Worm (Caenorhabditis elegans) whole organism, young adult: ENCODE data around the gene C43H6.12.

Source experiments
- B0035.1 ChIP-seq: sonication (generic microtip); optimal IDR thresholded peaks from 2 replicates; lab custom pipeline; 2016; ENCODE audit warnings: missing genetic modification characterization, mild to moderate bottlenecking, missing compliant biosample characterization, missing genotype, missing genetic modification reagents
- B0261.1 ChIP-seq: sonication (generic microtip); optimal IDR thresholded peaks from 2 replicates; lab custom pipeline; 2016; ENCODE audit warnings: mild to moderate bottlenecking, missing genetic modification characterization, moderate library complexity, missing compliant biosample characterization
- F10E7.11 ChIP-seq: sonication (generic microtip); optimal IDR thresholded peaks from 2 replicates; lab custom pipeline; 2017; ENCODE audit warnings: mild to moderate bottlenecking, missing genetic modification characterization, moderate library complexity, missing compliant biosample characterization
- F22D6.2 ChIP-seq: sonication (generic microtip); optimal IDR thresholded peaks from 2 replicates; lab custom pipeline; 2016; ENCODE audit warnings: mild to moderate bottlenecking, missing genetic modification characterization, missing compliant biosample characterization
- F37B4.10 ChIP-seq: fragments of 200-800 bp; sonication (Bioruptor generic); IDR thresholded peaks from 2 replicates; pipeline ENCODE4 v1.3.6; 2022; ENCODE audit warnings: missing genetic modification characterization, missing compliant biosample characterization
- F39B2.1 ChIP-seq: fragments of 200-800 bp; sonication (Bioruptor generic); IDR thresholded peaks from 2 replicates; pipeline ENCODE4 v1.3.6; 2022; ENCODE audit warnings: missing genetic modification reagents, missing genetic modification characterization, missing compliant biosample characterization
- F52B5.7 ChIP-seq: sonication (generic microtip); optimal IDR thresholded peaks from 2 replicates; lab custom pipeline; 2016; ENCODE audit warnings: mild to moderate bottlenecking, missing genetic modification characterization, missing compliant biosample characterization
- T07F8.4 ChIP-seq: sonication (generic microtip); optimal IDR thresholded peaks from 2 replicates; lab custom pipeline; 2016; ENCODE audit warnings: mild to moderate bottlenecking, missing genetic modification characterization, moderate library complexity, missing compliant biosample characterization
- T26A5.8 ChIP-seq: sonication (generic microtip); optimal IDR thresholded peaks from 2 replicates; lab custom pipeline; 2016; ENCODE audit warnings: missing genetic modification characterization, missing compliant biosample characterization
- Y56A3A.18 ChIP-seq: fragments of 200-800 bp; sonication (Bioruptor generic); IDR thresholded peaks from 2 replicates; pipeline ENCODE4 v1.3.6; 2022; ENCODE audit warnings: missing genetic modification reagents, missing genetic modification characterization, missing compliant biosample characterization
- Y67H2A.10 ChIP-seq: fragments of 200-800 bp; sonication (Bioruptor generic); conservative IDR thresholded peaks from 2 replicates; pipeline ENCODE4 v1.3.6; 2022; ENCODE audit warnings: missing genetic modification reagents, missing genetic modification characterization, missing compliant biosample characterization
- Y95B8A.8 ChIP-seq: fragments of 200-800 bp; sonication (Bioruptor generic); IDR thresholded peaks from 2 replicates; pipeline ENCODE4 v1.3.6; 2022; ENCODE audit warnings: missing genetic modification reagents, missing genetic modification characterization, missing compliant biosample characterization
- aptf-2 ChIP-seq: fragments of 200-800 bp; sonication (Bioruptor generic); conservative IDR thresholded peaks from 2 replicates; pipeline ENCODE4 v1.3.6; 2022; ENCODE audit warnings: missing genetic modification reagents, missing genetic modification characterization, missing compliant biosample characterization
- aptf-3 ChIP-seq: fragments of 200-800 bp; sonication (Bioruptor generic); IDR thresholded peaks from 2 replicates; pipeline ENCODE4 v1.3.6; 2022; ENCODE audit warnings: missing genetic modification characterization, missing compliant biosample characterization
- atf-7 ChIP-seq: sonication (generic microtip); optimal IDR thresholded peaks from 2 replicates; lab custom pipeline; 2017; ENCODE audit warnings: mild to moderate bottlenecking, missing genetic modification characterization, missing compliant biosample characterization
- attf-3 ChIP-seq: fragments of 200-800 bp; sonication (Bioruptor generic); conservative IDR thresholded peaks from 2 replicates; pipeline ENCODE4 v1.3.6; 2022; ENCODE audit warnings: missing genetic modification reagents, missing genetic modification characterization, missing compliant biosample characterization
- attf-6 ChIP-seq: fragments of 200-800 bp; sonication (Bioruptor generic); IDR thresholded peaks from 2 replicates; pipeline ENCODE4 v1.3.6; 2022; ENCODE audit warnings: missing genetic modification reagents, missing genetic modification characterization, missing compliant biosample characterization
- ccch-3 ChIP-seq: fragments of 200-800 bp; sonication (Bioruptor generic); optimal IDR thresholded peaks from 2 replicates; lab custom pipeline; 2018; ENCODE audit warnings: mild to moderate bottlenecking, missing genetic modification characterization, missing compliant biosample characterization
- ceh-100 ChIP-seq: fragments of 200-800 bp; sonication (Bioruptor generic); IDR thresholded peaks from 2 replicates; pipeline ENCODE4 v1.3.6; 2022; ENCODE audit warnings: missing genetic modification reagents, missing genetic modification characterization, missing compliant biosample characterization
- ceh-27 ChIP-seq: fragments of 200-800 bp; sonication (Bioruptor generic); optimal IDR thresholded peaks from 2 replicates; lab custom pipeline; 2018; ENCODE audit warnings: mild to moderate bottlenecking, missing genetic modification characterization, moderate library complexity, missing compliant biosample characterization
- ceh-79 ChIP-seq: sonication (generic microtip); optimal IDR thresholded peaks from 2 replicates; lab custom pipeline; 2017; ENCODE audit warnings: mild to moderate bottlenecking, missing genetic modification characterization, missing compliant biosample characterization
- die-1 ChIP-seq: sonication (generic microtip); optimal IDR thresholded peaks from 2 replicates; lab custom pipeline; 2016; ENCODE audit warnings: missing genotype, mild to moderate bottlenecking, missing genetic modification characterization, missing compliant biosample characterization
- dox-1 ChIP-seq: fragments of 200-800 bp; sonication (Bioruptor generic); IDR thresholded peaks from 2 replicates; pipeline ENCODE4 v1.3.6; 2022; ENCODE audit warnings: missing genetic modification reagents, missing genetic modification characterization, missing compliant biosample characterization
- dpff-1 ChIP-seq: sonication (generic microtip); optimal IDR thresholded peaks from 2 replicates; lab custom pipeline; 2017; ENCODE audit warnings: mild to moderate bottlenecking, missing genetic modification characterization, missing compliant biosample characterization
- egrh-3 ChIP-seq: fragments of 200-800 bp; sonication (Bioruptor generic); IDR thresholded peaks from 2 replicates; pipeline ENCODE4 v1.3.6; 2022; ENCODE audit warnings: missing genetic modification reagents, missing genetic modification characterization, missing compliant biosample characterization
- fkh-3 ChIP-seq: sonication (generic microtip); optimal IDR thresholded peaks from 2 replicates; lab custom pipeline; 2016; ENCODE audit warnings: mild to moderate bottlenecking, missing genetic modification characterization, missing compliant biosample characterization
- hlh-26 ChIP-seq: fragments of 200-800 bp; sonication (Bioruptor generic); conservative IDR thresholded peaks from 2 replicates; pipeline ENCODE4 v1.3.6; 2022; ENCODE audit warnings: missing genetic modification reagents, missing genetic modification characterization, missing compliant biosample characterization
- hmg-1.2 ChIP-seq: fragments of 200-800 bp; sonication (Bioruptor generic); IDR thresholded peaks from 2 replicates; pipeline ENCODE4 v1.3.6; 2022; ENCODE audit warnings: missing genetic modification reagents, missing genetic modification characterization, missing compliant biosample characterization
- hmg-20 ChIP-seq: fragments of 200-800 bp; sonication (Bioruptor generic); IDR thresholded peaks from 2 replicates; pipeline ENCODE4 v1.3.6; 2022; ENCODE audit warnings: missing genetic modification reagents, missing genetic modification characterization, missing compliant biosample characterization
- madf-3 ChIP-seq: fragments of 200-800 bp; sonication (Bioruptor generic); IDR thresholded peaks from 2 replicates; pipeline ENCODE4 v1.3.6; 2022; ENCODE audit warnings: missing genetic modification reagents, missing genetic modification characterization, missing compliant biosample characterization
- nhr-80 ChIP-seq: sonication (generic microtip); optimal IDR thresholded peaks from 2 replicates; lab custom pipeline; 2016; ENCODE audit warnings: missing genetic modification characterization, missing compliant biosample characterization
- pbrm-1 ChIP-seq: fragments of 200-800 bp; sonication (Bioruptor generic); IDR thresholded peaks from 2 replicates; pipeline ENCODE4 v1.3.6; 2022; ENCODE audit warnings: missing genetic modification reagents, missing genetic modification characterization, missing compliant biosample characterization
- rec-8 ChIP-seq, 2 experiments: sonication (generic microtip); optimal IDR thresholded peaks; 2 replicates each; lab custom pipeline; 2016; ENCODE audit warnings: mild to moderate bottlenecking in 2 of 2, missing genetic modification characterization in 2 of 2, missing genetic modification reagents in 2 of 2, missing genotype in 2 of 2, missing biosample characterization in 1 of 2, missing compliant biosample characterization in 1 of 2, moderate library complexity in 1 of 2
- repo-1 ChIP-seq: sonication (generic microtip); optimal IDR thresholded peaks from 2 replicates; lab custom pipeline; 2017; ENCODE audit warnings: mild to moderate bottlenecking, missing genetic modification characterization, missing compliant biosample characterization
- snpc-4 ChIP-seq, 5 experiments: fragments of 150-350 bp in 1 of 5; sonication (generic microtip) in 4 of 5; optimal IDR thresholded peaks; 2 replicates each; lab custom pipeline; 2014 to 2018; ENCODE audit warnings: missing genetic modification characterization in 5 of 5, missing biosample characterization in 3 of 5, antibody characterized with exemption in 2 of 5, mild to moderate bottlenecking in 2 of 5, missing compliant biosample characterization in 2 of 5, missing genotype in 2 of 5, moderate library complexity in 2 of 5, missing genetic modification reagents in 1 of 5
- somi-1 ChIP-seq: fragments of 200-800 bp; sonication (Bioruptor generic); optimal IDR thresholded peaks from 2 replicates; lab custom pipeline; 2018; ENCODE audit warnings: mild to moderate bottlenecking, missing genetic modification characterization, missing compliant biosample characterization
- tlf-1 ChIP-seq: fragments of 200-800 bp; sonication (Bioruptor generic); optimal IDR thresholded peaks from 2 replicates; lab custom pipeline; 2018; ENCODE audit warnings: mild to moderate bottlenecking, missing genetic modification characterization, missing compliant biosample characterization
- unc-130 ChIP-seq: sonication (generic microtip); optimal IDR thresholded peaks from 2 replicates; lab custom pipeline; 2016; ENCODE audit warnings: missing genetic modification reagents, missing genetic modification characterization, missing compliant biosample characterization
- ztf-22 ChIP-seq: fragments of 200-800 bp; sonication (Bioruptor generic); optimal IDR thresholded peaks from 2 replicates; lab custom pipeline; 2018; ENCODE audit warnings: mild to moderate bottlenecking, missing genetic modification characterization, moderate library complexity, missing compliant biosample characterization
- ztf-26 ChIP-seq: sonication (generic microtip); optimal IDR thresholded peaks from 2 replicates; lab custom pipeline; 2017; ENCODE audit warnings: missing genetic modification characterization, missing compliant biosample characterization
- ztf-3 ChIP-seq: fragments of 200-800 bp; sonication (Bioruptor generic); optimal IDR thresholded peaks from 2 replicates; lab custom pipeline; 2018; ENCODE audit warnings: mild to moderate bottlenecking, missing genetic modification characterization, missing compliant biosample characterization

Gene C43H6.12

DNA sequence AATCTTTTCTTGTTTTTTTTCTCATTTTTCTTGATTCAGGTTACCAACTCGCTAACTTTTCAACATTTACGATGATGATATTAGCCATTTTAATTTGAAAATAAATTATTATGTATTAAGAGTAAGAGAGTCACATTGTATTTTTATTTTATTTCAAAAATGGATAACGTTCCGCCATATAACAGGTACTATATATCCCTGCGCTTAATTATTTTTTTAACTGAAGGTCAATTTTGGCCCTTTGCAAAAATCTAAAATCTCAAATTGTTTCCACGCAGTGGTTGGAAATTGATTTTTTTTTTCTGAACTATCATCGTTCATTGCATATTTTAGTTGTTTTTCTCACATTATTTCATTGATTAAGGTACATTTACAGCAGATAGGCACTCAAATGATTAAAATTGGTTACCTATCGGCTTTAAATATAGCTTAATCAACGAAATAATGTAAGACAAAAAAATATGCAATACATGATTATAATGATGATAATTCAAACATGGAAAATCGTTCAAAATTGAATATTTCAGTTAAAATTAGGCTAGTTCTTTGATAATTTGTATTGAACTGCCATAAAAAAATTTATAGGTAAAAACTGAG is 44.6 kb upstream of the C43H6.12 start (continued):
- TF ChIP-seq ccch-3 (GFP tag; lab: Kevin White, UChicago) (peak; percentile 60), repo-1 (tag; lab: Kevin White, UChicago) (peak; percentile 93), nhr-80 (peak; percentile 71), B0261.1 (tag; lab: Kevin White, UChicago) (peak; percentile 44), aptf-2 (GFP tag; lab: Robert Waterston, UW) (no peak), T26A5.8 (tag; lab: Kevin White, UChicago) (no peak), unc-130 (GFP tag; lab: Kevin White, UChicago) (peak; percentile 9), Y95B8A.8 (no peak), tlf-1 (GFP tag; lab: Kevin White, UChicago) (peak; percentile 91), ztf-22 (GFP tag; lab: Kevin White, UChicago) (peak; percentile 33), F22D6.2 (peak; percentile 89), F39B2.1 (no peak), B0035.1 (tag; lab: Kevin White, UChicago) (peak; percentile 81), Y56A3A.18 (GFP tag; lab: Robert Waterston, UW) (peak; percentile 95), madf-3 (GFP tag; lab: Robert Waterston, UW) (no peak), ceh-27 (GFP tag; lab: Kevin White, UChicago) (peak; percentile 67), egrh-3 (no peak), pbrm-1 (GFP tag; lab: Robert Waterston, UW) (peak; percentile 82), aptf-3 (GFP tag; lab: Robert Waterston, UW) (no peak), F37B4.10 (GFP tag; lab: Robert Waterston, UW) (no peak), F52B5.7 (no peak), rec-8 (tag; optimal IDR thresholded peaks at IDR 0.05; lab: Kevin White, UChicago) (peak in 1 of 2 experiments; percentile 27), somi-1 (GFP tag; lab: Kevin White, UChicago) (peak; percentile 79), hmg-1.2 (GFP tag; lab: Robert Waterston, UW) (peak; percentile 66; the same call in 1 of the 2 replicates), hlh-26 (GFP tag; lab: Robert Waterston, UW) (no peak), attf-6 (GFP tag; lab: Robert Waterston, UW) (no peak), atf-7 (tag; lab: Kevin White, UChicago) (peak; percentile 62), F10E7.11 (tag; lab: Kevin White, UChicago) (peak; percentile 1), T07F8.4 (tag; lab: Kevin White, UChicago) (peak; percentile 48), hmg-20 (peak; percentile 88), ceh-100 (no peak), snpc-4 (GFP tag; optimal IDR thresholded peaks at IDR 0.05; lab: Kevin White, UChicago) (no peak), snpc-4 (tag; optimal IDR thresholded peaks at IDR 0.05; lab: Kevin White, UChicago) (peak in 3 of 4 experiments; percentile 56 to 68 (median 67)), dpff-1 (tag; lab: Kevin White, UChicago) (peak; percentile 26)

DNA sequence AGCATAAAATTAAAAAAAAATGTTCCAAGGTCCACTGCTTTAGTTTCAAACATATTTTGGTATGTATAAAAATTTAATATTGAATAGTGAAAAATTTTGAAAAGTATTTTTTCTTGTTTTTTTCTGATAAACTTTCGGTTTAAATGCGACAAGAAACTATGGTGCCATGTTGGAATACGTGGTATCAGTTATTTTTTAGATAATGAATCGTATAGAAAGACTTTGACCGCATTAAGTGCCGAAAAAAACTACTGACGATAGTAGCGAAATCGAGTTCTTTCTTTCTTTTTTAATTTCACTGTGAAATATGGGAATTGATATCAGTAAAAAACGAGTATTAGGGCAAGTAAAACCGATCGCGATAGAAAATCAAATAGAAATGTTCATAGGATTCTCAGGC is 43.5 kb upstream of the C43H6.12 start, which contains the start of gene T24D8.6:
Gene T24D8.6 (minus strand): TSS at position 101 of the 400 bp plus-strand sequence.
- no peak for TF ChIP-seq ceh-27 (GFP tag; lab: Kevin White, UChicago)
- TF ChIP-seq, all 124 proteins: peak for 0

- TF ChIP-seq F37B4.10 (GFP tag; lab: Robert Waterston, UW) (no peak), hmg-1.2 (GFP tag; lab: Robert Waterston, UW) (peak; percentile 63), Y67H2A.10 (GFP tag; lab: Robert Waterston, UW) (no peak), aptf-2 (GFP tag; lab: Robert Waterston, UW) (peak; percentile 66), ceh-27 (GFP tag; lab: Kevin White, UChicago) (peak; percentile 45), die-1 (tag; lab: Kevin White, UChicago) (no peak), ztf-3 (peak; percentile 27), fkh-3 (no peak), ceh-79 (no peak), ztf-26 (tag; lab: Kevin White, UChicago) (peak; percentile 32), attf-3 (GFP tag; lab: Robert Waterston, UW) (no peak), dox-1 (GFP tag; lab: Robert Waterston, UW) (peak; percentile 39; the same call in 1 of the 2 replicates)
These were observed 41.2 kb upstream of the C43H6.12 start for ce11 chrX:2368042-2368814.
